Fruit fly (Drosophila melanogaster) whole organism, wandering third instar larva: Measurements from ENCODE around the gene GluProRS.

ENCODE experiments used
- Abd-B ChIP-seq: fragments of >200 bp; optimal IDR thresholded peaks from 2 replicates; lab custom pipeline; 2017; ENCODE audit warnings: missing biosample characterization, missing genetic modification characterization
- CG32264 ChIP-seq: fragments of 200-800 bp; sonication (Bioruptor generic); optimal IDR thresholded peaks from 2 replicates; lab custom pipeline; 2016; ENCODE audit warnings: missing biosample characterization, missing genetic modification characterization
- CG9705 ChIP-seq: fragments of 200-800 bp; sonication (Bioruptor generic); optimal IDR thresholded peaks from 2 replicates; lab custom pipeline; 2018; ENCODE audit warnings: missing biosample characterization, mild to moderate bottlenecking, missing genetic modification characterization
- CrebA ChIP-seq: fragments of 200-800 bp; sonication (Bioruptor generic); optimal IDR thresholded peaks from 2 replicates; lab custom pipeline; 2016; ENCODE audit warnings: missing biosample characterization, mild to moderate bottlenecking, missing genetic modification characterization, borderline replicate concordance
- Dfd ChIP-seq: fragments of >200 bp; optimal IDR thresholded peaks from 2 replicates; lab custom pipeline; 2017; ENCODE audit warnings: missing biosample characterization, missing genetic modification characterization
- Dif ChIP-seq: fragments of 200-275, 200-300 bp; sonication (Bioruptor generic); optimal IDR thresholded peaks from 2 replicates; lab custom pipeline; 2018; ENCODE audit warnings: missing biosample characterization, missing genetic modification characterization; ENCODE audit not compliant: partially characterized antibody
- GATAd ChIP-seq: sonication (Bioruptor generic); optimal IDR thresholded peaks from 2 replicates; lab custom pipeline; 2016; ENCODE audit warnings: missing biosample characterization, missing genetic modification characterization
- HLH106 ChIP-seq: fragments of 200-800 bp; optimal IDR thresholded peaks from 3 replicates; lab custom pipeline; 2019; ENCODE audit warnings: missing biosample characterization, mild to moderate bottlenecking, missing genetic modification characterization, moderate library complexity
- Hnf4 ChIP-seq: fragments of 200-800 bp; sonication (Bioruptor generic); optimal IDR thresholded peaks from 2 replicates; lab custom pipeline; 2016; ENCODE audit warnings: missing biosample characterization, mild to moderate bottlenecking, missing genetic modification characterization
- Hr78 ChIP-seq: fragments of >200 bp; optimal IDR thresholded peaks from 2 replicates; lab custom pipeline; 2017; ENCODE audit warnings: missing biosample characterization, missing genetic modification characterization
- Hr83 ChIP-seq: fragments of 200-300 bp; sonication (Bioruptor generic); optimal IDR thresholded peaks from 2 replicates; lab custom pipeline; 2016; ENCODE audit warnings: missing biosample characterization, mild to moderate bottlenecking, missing genetic modification characterization, moderate library complexity; ENCODE audit not compliant: poor library complexity, severe bottlenecking
- Jra ChIP-seq: sonication (Bioruptor generic); optimal IDR thresholded peaks from 2 replicates; lab custom pipeline; 2016; ENCODE audit warnings: missing biosample characterization, missing genetic modification characterization
- Mio ChIP-seq: sonication (Bioruptor generic); optimal IDR thresholded peaks from 2 replicates; lab custom pipeline; 2016; ENCODE audit warnings: missing biosample characterization, missing genetic modification characterization
- Myc ChIP-seq: fragments of >200 bp; optimal IDR thresholded peaks from 2 replicates; lab custom pipeline; 2017
- N ChIP-seq: fragments of >200 bp; optimal IDR thresholded peaks from 2 replicates; lab custom pipeline; 2018; ENCODE audit warnings: missing biosample characterization, missing external identifiers, missing genetic modification characterization
- OdsH ChIP-seq: fragments of 200-800 bp; sonication (Bioruptor generic); optimal IDR thresholded peaks from 2 replicates; lab custom pipeline; 2016; ENCODE audit warnings: missing biosample characterization, mild to moderate bottlenecking, missing genetic modification characterization
- Rel ChIP-seq, 2 experiments: fragments of 200-800 bp; sonication (Bioruptor generic) in 1 of 2; optimal IDR thresholded peaks; 2 replicates in 1 of 2; 3 replicates in 1 of 2; lab custom pipeline; 2016 to 2019; ENCODE audit warnings: mild to moderate bottlenecking in 2 of 2, missing biosample characterization in 2 of 2, missing genetic modification characterization in 2 of 2, moderate library complexity in 1 of 2
- Sp1 ChIP-seq: fragments of 200-800 bp; sonication (Bioruptor generic); optimal IDR thresholded peaks from 3 replicates; lab custom pipeline; 2019; ENCODE audit warnings: missing biosample characterization, mild to moderate bottlenecking, missing genetic modification characterization, moderate library complexity
- Vsx2 ChIP-seq: fragments of 200-300, 225-300 bp; sonication (Bioruptor generic); optimal IDR thresholded peaks from 2 replicates; lab custom pipeline; 2018; ENCODE audit warnings: missing biosample characterization, missing genetic modification characterization; ENCODE audit not compliant: partially characterized antibody
- br ChIP-seq: fragments of 200-800 bp; sonication (Bioruptor generic); optimal IDR thresholded peaks from 2 replicates; lab custom pipeline; 2016; ENCODE audit warnings: missing biosample characterization, missing genetic modification characterization
- brk ChIP-seq: fragments of 200-800 bp; sonication (Bioruptor generic); optimal IDR thresholded peaks from 2 replicates; lab custom pipeline; 2016; ENCODE audit warnings: missing biosample characterization, mild to moderate bottlenecking, missing genetic modification characterization
- dl ChIP-seq, 2 experiments: fragments of 175-275, 200-275 bp in 1 of 2; fragments of 200-275 bp in 1 of 2; sonication (Bioruptor generic); optimal IDR thresholded peaks; lab custom pipeline; 2018; ENCODE audit warnings: mild to moderate bottlenecking in 2 of 2, missing biosample characterization in 2 of 2, missing genetic modification characterization in 2 of 2, moderate library complexity in 2 of 2; ENCODE audit not compliant: partially characterized antibody in 2 of 2, insufficient read depth in 1 of 2
- dmrt93B ChIP-seq: fragments of 200-800 bp; sonication (Bioruptor generic); optimal IDR thresholded peaks from 2 replicates; lab custom pipeline; 2018; ENCODE audit warnings: missing biosample characterization, mild to moderate bottlenecking, missing genetic modification characterization
- dsf ChIP-seq: sonication (Bioruptor generic); optimal IDR thresholded peaks from 2 replicates; lab custom pipeline; 2016; ENCODE audit warnings: missing biosample characterization, missing genetic modification characterization, borderline replicate concordance
- ey ChIP-seq: fragments of 200-800 bp; sonication (Bioruptor generic); optimal IDR thresholded peaks from 2 replicates; lab custom pipeline; 2016; ENCODE audit warnings: missing biosample characterization, missing genetic modification characterization
- foxo ChIP-seq, 2 experiments: fragments of 200-800 bp; sonication (Bioruptor generic); optimal IDR thresholded peaks; 2 replicates in 1 of 2; 3 replicates in 1 of 2; lab custom pipeline; 2016 to 2017; ENCODE audit warnings: missing biosample characterization in 2 of 2, missing genetic modification characterization in 2 of 2
- fru ChIP-seq: fragments of 200-800 bp; sonication (Bioruptor generic); optimal IDR thresholded peaks from 3 replicates; lab custom pipeline; 2016; ENCODE audit warnings: missing biosample characterization, mild to moderate bottlenecking, missing genetic modification characterization
- h ChIP-seq: fragments of 200-800 bp; sonication (Bioruptor generic); optimal IDR thresholded peaks from 3 replicates; lab custom pipeline; 2016; ENCODE audit warnings: missing biosample characterization, mild to moderate bottlenecking, missing genetic modification characterization
- jim ChIP-seq: fragments of 175-275, 200-325 bp; sonication (Bioruptor generic); optimal IDR thresholded peaks from 2 replicates; lab custom pipeline; 2016; ENCODE audit warnings: missing biosample characterization, mild to moderate bottlenecking, missing genetic modification characterization
- lola ChIP-seq: fragments of >200 bp; optimal IDR thresholded peaks from 2 replicates; lab custom pipeline; 2017; ENCODE audit warnings: missing biosample characterization, missing genetic modification characterization
- pan ChIP-seq: fragments of >200 bp; optimal IDR thresholded peaks from 2 replicates; lab custom pipeline; 2017
- psq ChIP-seq: fragments of 200-800 bp; sonication (Bioruptor generic); optimal IDR thresholded peaks from 3 replicates; lab custom pipeline; 2017; ENCODE audit warnings: missing biosample characterization, mild to moderate bottlenecking, missing genetic modification characterization, moderate library complexity
- rgr ChIP-seq: fragments of 200-800 bp; sonication (Bioruptor generic); optimal IDR thresholded peaks from 3 replicates; lab custom pipeline; 2016; ENCODE audit warnings: missing biosample characterization, mild to moderate bottlenecking, missing genetic modification characterization
- sage ChIP-seq: fragments of 200-800 bp; sonication (Bioruptor generic); optimal IDR thresholded peaks from 2 replicates; lab custom pipeline; 2016; ENCODE audit warnings: missing biosample characterization, mild to moderate bottlenecking, missing genetic modification characterization
- sv ChIP-seq: fragments of 200-800 bp; sonication (Bioruptor generic); optimal IDR thresholded peaks from 3 replicates; lab custom pipeline; 2016; ENCODE audit warnings: missing biosample characterization, missing genetic modification characterization
- tai ChIP-seq: sonication (Bioruptor generic); optimal IDR thresholded peaks from 2 replicates; lab custom pipeline; 2016; ENCODE audit warnings: missing biosample characterization, missing genetic modification characterization
- usp ChIP-seq: fragments of >200 bp; optimal IDR thresholded peaks from 2 replicates; lab custom pipeline; 2017; ENCODE audit warnings: missing biosample characterization, missing genetic modification characterization

GluProRS gene

dm6 chr3R:23971208-23971607, 13.0 kb upstream of the GluProRS start:
- no peak for TF ChIP-seq usp
- TF ChIP-seq Dif (GFP tag; lab: Kevin White, UChicago), result no peak
- no peak for TF ChIP-seq sage
- no peak for TF ChIP-seq N
- no peak for TF ChIP-seq dsf (GFP tag; lab: Kevin White, UChicago)
- TF ChIP-seq foxo (GFP tag; optimal IDR thresholded peaks at IDR 0.05; lab: Kevin White, UChicago), result no peak
- no peak for TF ChIP-seq Myc
- TF ChIP-seq dl (GFP tag; optimal IDR thresholded peaks at IDR 0.05; lab: Kevin White, UChicago; ENCODE audit: insufficient read depth in 1 of 2, partially characterized antibody in 2 of 2), result no peak
- no peak for TF ChIP-seq CG32264 (GFP tag; lab: Kevin White, UChicago)
- TF ChIP-seq ey (GFP tag; lab: Kevin White, UChicago), result no peak
- TF ChIP-seq Jra, result no peak
- TF ChIP-seq CG9705 (GFP tag; lab: Kevin White, UChicago), result no peak
- TF ChIP-seq pan (lab: Kevin White, UChicago), result no peak
- no peak for TF ChIP-seq h (GFP tag; lab: Kevin White, UChicago)
- TF ChIP-seq Rel (GFP tag; optimal IDR thresholded peaks at IDR 0.05; lab: Kevin White, UChicago), result no peak
- no peak for TF ChIP-seq Rel (tag; optimal IDR thresholded peaks at IDR 0.05; lab: Kevin White, UChicago)
- TF ChIP-seq rgr (GFP tag; lab: Kevin White, UChicago), result no peak
- TF ChIP-seq Hnf4 (GFP tag; lab: Kevin White, UChicago), result no peak
- TF ChIP-seq tai (GFP tag; lab: Kevin White, UChicago), result no peak

dm6 chr3R:23969449-23969848, 11.3 kb upstream of the GluProRS start:
- no peak for TF ChIP-seq Dif (GFP tag; lab: Kevin White, UChicago)
- no peak for TF ChIP-seq GATAd (GFP tag; lab: Kevin White, UChicago)

- TF ChIP-seq dsf (GFP tag; lab: Kevin White, UChicago), result no peak
- TF ChIP-seq br, result no peak
- no peak for TF ChIP-seq CG9705 (GFP tag; lab: Kevin White, UChicago)
- TF ChIP-seq usp, result no peak
- no peak for TF ChIP-seq foxo (GFP tag; optimal IDR thresholded peaks at IDR 0.05; lab: Kevin White, UChicago)
- no peak for TF ChIP-seq lola (GFP tag; lab: Kevin White, UChicago)
- no peak for TF ChIP-seq rgr (GFP tag; lab: Kevin White, UChicago)
- TF ChIP-seq Hr83 (GFP tag; lab: Kevin White, UChicago), result no peak
- no peak for TF ChIP-seq Jra
- TF ChIP-seq Mio (GFP tag; lab: Kevin White, UChicago), result no peak
- TF ChIP-seq CG32264 (GFP tag; lab: Kevin White, UChicago), result no peak
- TF ChIP-seq Vsx2, result no peak
- TF ChIP-seq psq (GFP tag; lab: Kevin White, UChicago), result no peak
- TF ChIP-seq GATAd (GFP tag; lab: Kevin White, UChicago), result no peak
- TF ChIP-seq Abd-B (GFP tag; lab: Kevin White, UChicago), result no peak
- no peak for TF ChIP-seq Hnf4 (GFP tag; lab: Kevin White, UChicago)
- no peak for TF ChIP-seq OdsH
- TF ChIP-seq Myc, result no peak
- TF ChIP-seq tai (GFP tag; lab: Kevin White, UChicago), result no peak
These were observed 6.9 kb upstream of the GluProRS start for dm6 chr3R:23964913-23965718.

- no peak for TF ChIP-seq pan (lab: Kevin White, UChicago)
- TF ChIP-seq Hnf4 (GFP tag; lab: Kevin White, UChicago), result no peak
- TF ChIP-seq dsf (GFP tag; lab: Kevin White, UChicago), result no peak
- no peak for TF ChIP-seq foxo (GFP tag; optimal IDR thresholded peaks at IDR 0.05; lab: Kevin White, UChicago)
- no peak for TF ChIP-seq N
- TF ChIP-seq dmrt93B (GFP tag; lab: Kevin White, UChicago), result no peak
- TF ChIP-seq CG32264 (GFP tag; lab: Kevin White, UChicago), result no peak
- TF ChIP-seq Dfd (GFP tag; lab: Kevin White, UChicago), result no peak
- no peak for TF ChIP-seq HLH106 (tag; lab: Kevin White, UChicago)
- TF ChIP-seq fru (GFP tag; lab: Kevin White, UChicago), result no peak
- TF ChIP-seq Jra, result no peak
- no peak for TF ChIP-seq br
- no peak for TF ChIP-seq brk
- no peak for TF ChIP-seq usp
- TF ChIP-seq rgr (GFP tag; lab: Kevin White, UChicago), result peak; percentile 6
- TF ChIP-seq Rel (GFP tag; optimal IDR thresholded peaks at IDR 0.05; lab: Kevin White, UChicago), result no peak
- peak; percentile 22 for TF ChIP-seq Rel (tag; optimal IDR thresholded peaks at IDR 0.05; lab: Kevin White, UChicago)
- no peak for TF ChIP-seq ey (GFP tag; lab: Kevin White, UChicago)
- no peak for TF ChIP-seq CrebA (GFP tag; lab: Kevin White, UChicago)
- no peak for TF ChIP-seq Hr78 (GFP tag; lab: Kevin White, UChicago)
- no peak for TF ChIP-seq jim (GFP tag; lab: Kevin White, UChicago)
- no peak for TF ChIP-seq Myc
- TF ChIP-seq Abd-B (GFP tag; lab: Kevin White, UChicago), result no peak
- no peak for TF ChIP-seq tai (GFP tag; lab: Kevin White, UChicago)
- TF ChIP-seq Dif (GFP tag; lab: Kevin White, UChicago), result peak; percentile 43
- TF ChIP-seq GATAd (GFP tag; lab: Kevin White, UChicago), result no peak
- TF ChIP-seq sage, result no peak
- TF ChIP-seq Sp1, result peak; percentile 26
- TF ChIP-seq Mio (GFP tag; lab: Kevin White, UChicago), result no peak
- TF ChIP-seq sv (GFP tag; lab: Kevin White, UChicago), result no peak
- no peak for TF ChIP-seq Hr83 (GFP tag; lab: Kevin White, UChicago)
- TF ChIP-seq CG9705 (GFP tag; lab: Kevin White, UChicago), result no peak
These were observed 4.6 kb upstream of the GluProRS start, which contains the start of gene CG31140 for dm6 chr3R:23962781-23963222. Gene CG31140, plus strand, starts transcription at chr3R:23963180.
